Worm (Caenorhabditis elegans) whole organism, early embryonic: ENCODE results near the gene T22C8.3.

ENCODE experiments used
- B0310.2 ChIP-seq: sonication (generic microtip); optimal IDR thresholded peaks from 2 replicates; lab custom pipeline; 2016; ENCODE audit warnings: mild to moderate bottlenecking, missing genetic modification characterization, missing compliant biosample characterization
- F13C5.2 ChIP-seq: sonication (generic microtip); optimal IDR thresholded peaks from 2 replicates; lab custom pipeline; 2017; ENCODE audit warnings: mild to moderate bottlenecking, missing genetic modification characterization, inconsistent platforms, missing compliant biosample characterization
- aly-1 ChIP-seq: sonication (generic microtip); optimal IDR thresholded peaks from 2 replicates; lab custom pipeline; 2016; ENCODE audit warnings: missing genetic modification characterization, missing compliant biosample characterization
- ama-1 ChIP-seq: fragments of 150-350 bp; optimal IDR thresholded peaks from 2 replicates; lab custom pipeline; 2014
- ceh-13 ChIP-seq: fragments of 200-800 bp; sonication (Bioruptor generic); optimal IDR thresholded peaks from 2 replicates; lab custom pipeline; 2018; ENCODE audit warnings: mild to moderate bottlenecking, missing genetic modification characterization, missing compliant biosample characterization
- ceh-36 ChIP-seq: sonication (generic microtip); optimal IDR thresholded peaks from 2 replicates; lab custom pipeline; 2016; ENCODE audit warnings: missing genetic modification characterization, inconsistent platforms, missing compliant biosample characterization
- ets-7 ChIP-seq: sonication (generic microtip); optimal IDR thresholded peaks from 2 replicates; lab custom pipeline; 2016; ENCODE audit warnings: missing genotype, missing genetic modification characterization, missing compliant biosample characterization
- flt-1 ChIP-seq: fragments of 200-800 bp; sonication (Bioruptor generic); IDR thresholded peaks from 2 replicates; pipeline ENCODE4 v1.3.6; 2022; ENCODE audit warnings: missing genetic modification characterization, missing compliant biosample characterization
- hmbx-1 ChIP-seq: sonication (generic microtip); optimal IDR thresholded peaks from 2 replicates; lab custom pipeline; 2016; ENCODE audit warnings: mild to moderate bottlenecking, missing genetic modification characterization, missing compliant biosample characterization
- hmg-4 ChIP-seq: fragments of 200-800 bp; sonication (Bioruptor generic); optimal IDR thresholded peaks from 2 replicates; lab custom pipeline; 2018; ENCODE audit warnings: mild to moderate bottlenecking, missing genetic modification characterization, missing compliant biosample characterization
- hnd-1 ChIP-seq: sonication (generic microtip); optimal IDR thresholded peaks from 2 replicates; lab custom pipeline; 2016; ENCODE audit warnings: missing genetic modification characterization, missing compliant biosample characterization
- pes-1 ChIP-seq: fragments of 200-800 bp; sonication (Bioruptor generic); IDR thresholded peaks from 2 replicates; pipeline ENCODE4 v1.3.6; 2022; ENCODE audit warnings: missing genetic modification reagents, missing genetic modification characterization, missing compliant biosample characterization
- scrt-1 ChIP-seq: fragments of 200-800 bp; sonication (Bioruptor generic); IDR thresholded peaks from 2 replicates; pipeline ENCODE4 v1.3.6; 2022; ENCODE audit warnings: missing genetic modification characterization, missing compliant biosample characterization
- sea-1 ChIP-seq: fragments of 200-800 bp; sonication (Bioruptor generic); conservative IDR thresholded peaks from 2 replicates; pipeline ENCODE4 v1.3.6; 2022; ENCODE audit warnings: missing genetic modification characterization, missing compliant biosample characterization
- tbx-11 ChIP-seq: fragments of 200-800 bp; sonication (Bioruptor generic); IDR thresholded peaks from 2 replicates; pipeline ENCODE4 v1.3.6; 2022; ENCODE audit warnings: missing genetic modification characterization, missing compliant biosample characterization
- tbx-37 ChIP-seq: fragments of 200-800 bp; sonication (Bioruptor generic); conservative IDR thresholded peaks from 2 replicates; pipeline ENCODE4 v1.3.6; 2022; ENCODE audit warnings: missing genetic modification reagents, missing genetic modification characterization, missing compliant biosample characterization
- tra-4 ChIP-seq: sonication (generic microtip); optimal IDR thresholded peaks from 2 replicates; lab custom pipeline; 2017; ENCODE audit warnings: missing genetic modification characterization, missing compliant biosample characterization

The T22C8.3 gene

ce11 chrII:8603567-8604359 lies 18.0 kb downstream of the T22C8.3 start, which contains the start of gene suf-1:
Gene suf-1 (plus strand): TSS chrII:8603846.
- TF ChIP-seq tbx-11 (no peak), ama-1 (lab: Kevin White, UChicago) (peak; percentile 71)

ce11 chrII:8602337-8602944 lies 19.3 kb downstream of the T22C8.3 start, which contains the start of the genes cpf-1 and rpl-26:
Gene cpf-1 (minus strand): TSS chrII:8602440.
Gene rpl-26 (plus strand): TSS chrII:8602785.
- TF ChIP-seq hnd-1 (tag; lab: Kevin White, UChicago) (no peak), scrt-1 (GFP tag; lab: Robert Waterston, UW) (no peak), aly-1 (no peak), ceh-13 (GFP tag; lab: Kevin White, UChicago) (no peak), hmbx-1 (tag; lab: Kevin White, UChicago) (no peak), tbx-37 (GFP tag; lab: Robert Waterston, UW) (no peak), pes-1 (no peak)

- TF ChIP-seq hmbx-1 (tag; lab: Kevin White, UChicago) = no peak
- TF ChIP-seq scrt-1 (GFP tag; lab: Robert Waterston, UW) = no peak
- TF ChIP-seq tbx-11 = no peak
- no peak for TF ChIP-seq tra-4 (tag; lab: Kevin White, UChicago)
- no peak for TF ChIP-seq hnd-1 (tag; lab: Kevin White, UChicago)
- TF ChIP-seq ets-7 (tag; lab: Kevin White, UChicago) = no peak
- TF ChIP-seq aly-1 = no peak
- no peak for TF ChIP-seq ceh-36 (tag; lab: Kevin White, UChicago)
- TF ChIP-seq ceh-13 (GFP tag; lab: Kevin White, UChicago) = no peak
- no peak for TF ChIP-seq hmg-4 (GFP tag; lab: Kevin White, UChicago)
- no peak for TF ChIP-seq B0310.2 (tag; lab: Kevin White, UChicago)
These were observed 21.6 kb downstream of the T22C8.3 start, which contains the start of gene pigg-1 for ce11 chrII:8600165-8600564. Gene pigg-1 (minus strand): TSS chrII:8600265.

- TF ChIP-seq hmbx-1 (tag; lab: Kevin White, UChicago) (no peak), tbx-37 (GFP tag; lab: Robert Waterston, UW) (no peak), scrt-1 (GFP tag; lab: Robert Waterston, UW) (no peak), tbx-11 (no peak)
These were observed 22.6 kb downstream of the T22C8.3 start, which contains the start of gene F28C6.5 for ce11 chrII:8599214-8599613. Gene F28C6.5 (plus strand): TSS chrII:8599514.

- TF ChIP-seq aly-1 (no peak), B0310.2 (tag; lab: Kevin White, UChicago) (no peak), hmg-4 (GFP tag; lab: Kevin White, UChicago) (no peak), ceh-13 (GFP tag; lab: Kevin White, UChicago) (no peak), ama-1 (lab: Kevin White, UChicago) (no peak), tbx-37 (GFP tag; lab: Robert Waterston, UW) (no peak), flt-1 (GFP tag; lab: Robert Waterston, UW) (no peak), ets-7 (tag; lab: Kevin White, UChicago) (no peak), F13C5.2 (tag; lab: Kevin White, UChicago) (no peak), sea-1 (GFP tag; lab: Robert Waterston, UW) (no peak)
These were observed 27.8 kb downstream of the T22C8.3 start, which contains the start of gene aptf-3 for ce11 chrII:8593840-8594625. Gene aptf-3 (plus strand): TSS chrII:8594190.

ce11 chrII:8590684-8591083 lies 31.1 kb downstream of the T22C8.3 start, which contains the start of gene aptf-4:
Gene aptf-4 (plus strand): TSS chrII:8590984.
- no peak for TF ChIP-seq F13C5.2 (tag; lab: Kevin White, UChicago)
- no peak for TF ChIP-seq ets-7 (tag; lab: Kevin White, UChicago)
- no peak for TF ChIP-seq hmbx-1 (tag; lab: Kevin White, UChicago)
- TF ChIP-seq flt-1 (GFP tag; lab: Robert Waterston, UW) = no peak
- TF ChIP-seq tbx-11 = no peak
- TF ChIP-seq ama-1 (lab: Kevin White, UChicago) = no peak

ce11 chrII:8589227-8589626 lies 32.6 kb downstream of the T22C8.3 start:
- TF ChIP-seq F13C5.2 (tag; lab: Kevin White, UChicago) (no peak), ama-1 (lab: Kevin White, UChicago) (no peak), B0310.2 (tag; lab: Kevin White, UChicago) (no peak), tbx-11 (no peak), hmbx-1 (tag; lab: Kevin White, UChicago) (no peak), tbx-37 (GFP tag; lab: Robert Waterston, UW) (no peak), ets-7 (tag; lab: Kevin White, UChicago) (no peak), sea-1 (GFP tag; lab: Robert Waterston, UW) (no peak)
